Worm (Caenorhabditis elegans) whole organism, late embryonic: ENCODE data around the gene C18C4.7.

Source experiments
- F13H6.1 ChIP-seq: sonication (generic microtip); optimal IDR thresholded peaks from 2 replicates; lab custom pipeline; 2016; ENCODE audit warnings: missing genetic modification characterization, missing compliant biosample characterization
- ama-1 ChIP-seq: fragments of 150-350 bp; optimal IDR thresholded peaks from 2 replicates; lab custom pipeline; 2014
- ceh-18 ChIP-seq: sonication (generic microtip); optimal IDR thresholded peaks from 2 replicates; lab custom pipeline; 2016; ENCODE audit warnings: missing genetic modification characterization, missing compliant biosample characterization
- dmd-4 ChIP-seq: sonication (generic microtip); optimal IDR thresholded peaks from 2 replicates; lab custom pipeline; 2016; ENCODE audit warnings: borderline replicate concordance, missing genetic modification characterization, missing compliant biosample characterization
- fax-1 ChIP-seq: sonication (generic microtip); optimal IDR thresholded peaks from 2 replicates; lab custom pipeline; 2016; ENCODE audit warnings: missing genotype, missing genetic modification characterization, missing compliant biosample characterization
- fkh-10 ChIP-seq: fragments of 150-350 bp; optimal IDR thresholded peaks from 2 replicates; lab custom pipeline; 2014; ENCODE audit warnings: missing biosample characterization, missing genetic modification reagents, missing genetic modification characterization
- gmeb-2 ChIP-seq: sonication (generic microtip); optimal IDR thresholded peaks from 2 replicates; lab custom pipeline; 2016; ENCODE audit warnings: missing genetic modification characterization, inconsistent platforms, missing compliant biosample characterization
- nhr-11 ChIP-seq: fragments of 150-350 bp; optimal IDR thresholded peaks from 2 replicates; lab custom pipeline; 2014; ENCODE audit warnings: missing biosample characterization, missing genetic modification characterization
- odd-2 ChIP-seq: sonication (generic microtip); optimal IDR thresholded peaks from 2 replicates; lab custom pipeline; 2017; ENCODE audit warnings: antibody characterized with exemption, mild to moderate bottlenecking, missing genetic modification characterization, missing compliant biosample characterization
- pha-4 ChIP-seq: fragments of 150-350 bp; optimal IDR thresholded peaks from 2 replicates; lab custom pipeline; 2018; ENCODE audit warnings: missing biosample characterization, missing genetic modification reagents, missing genetic modification characterization
- syd-9 ChIP-seq: sonication (generic microtip); optimal IDR thresholded peaks from 2 replicates; lab custom pipeline; 2016; ENCODE audit warnings: mild to moderate bottlenecking, missing genetic modification characterization, moderate library complexity, missing compliant biosample characterization
- tbx-2 ChIP-seq: sonication (generic microtip); optimal IDR thresholded peaks from 2 replicates; lab custom pipeline; 2016; ENCODE audit warnings: missing genetic modification characterization, missing compliant biosample characterization
- ztf-16 ChIP-seq: sonication (generic microtip); optimal IDR thresholded peaks from 2 replicates; lab custom pipeline; 2017; ENCODE audit warnings: missing genetic modification characterization, missing compliant biosample characterization

DNA sequence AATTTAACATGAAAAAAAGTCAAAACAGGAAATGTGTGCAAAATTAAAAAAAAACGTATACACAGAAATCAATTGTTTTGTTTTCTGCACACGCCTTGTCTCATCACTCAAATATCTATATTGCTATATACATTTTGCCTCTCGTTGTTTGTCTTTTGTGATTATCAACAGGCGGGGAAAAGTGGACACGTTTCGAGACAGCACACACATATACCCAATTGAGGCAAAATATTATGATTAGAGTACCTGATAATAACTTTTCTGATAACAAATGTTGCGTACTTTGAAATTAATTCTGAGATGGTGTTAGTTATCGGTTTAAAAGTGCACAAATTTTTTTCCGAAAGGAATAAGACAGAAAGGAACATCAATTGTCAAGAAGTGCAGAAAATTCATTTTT lies 7.1 kb downstream of the C18C4.7 start:
- TF ChIP-seq pha-4 (no peak), fkh-10 (GFP tag; lab: Kevin White, UChicago) (no peak), syd-9 (tag; lab: Kevin White, UChicago) (no peak), dmd-4 (tag; lab: Kevin White, UChicago) (no peak), ama-1 (lab: Kevin White, UChicago) (no peak), gmeb-2 (tag; lab: Kevin White, UChicago) (no peak), ceh-18 (tag; lab: Kevin White, UChicago) (no peak), nhr-11 (tag; lab: Kevin White, UChicago) (no peak), fax-1 (no peak), tbx-2 (tag; lab: Kevin White, UChicago) (no peak), odd-2 (tag; lab: Kevin White, UChicago) (no peak), ztf-16 (tag; lab: Kevin White, UChicago) (no peak), F13H6.1 (tag; lab: Kevin White, UChicago) (no peak)
